Fruit fly (Drosophila melanogaster): Measurements from ENCODE around the gene Sld5.

dm6 chr3R:26009766-26010414 lies 46.5 kb downstream of the Sld5 start:
- TF ChIP-seq Sp1 (GFP tag; optimal IDR thresholded peaks at IDR 0.05) = no peak
- TF ChIP-seq fru (GFP tag; optimal IDR thresholded peaks at IDR 0.05) = no peak
- no peak for TF ChIP-seq Mio (GFP tag; optimal IDR thresholded peaks at IDR 0.05)
- no peak for TF ChIP-seq Dif (GFP tag; optimal IDR thresholded peaks at IDR 0.05; ENCODE audit: partially characterized antibody)
- TF ChIP-seq CrebA (GFP tag; optimal IDR thresholded peaks at IDR 0.05; ENCODE audit: borderline replicate concordance) = no peak

Measured in whole organism, wandering third instar larva.